Worm (Caenorhabditis elegans) whole organism, mixed stage, embryonic: Measurements from ENCODE around the gene C18D4.4.

ENCODE experiments used
- M03D4.4 ChIP-seq: sonication (generic microtip); optimal IDR thresholded peaks from 2 replicates; lab custom pipeline; 2017; ENCODE audit warnings: mild to moderate bottlenecking, missing genetic modification characterization, missing compliant biosample characterization
- elt-1 ChIP-seq: sonication (generic microtip); optimal IDR thresholded peaks from 2 replicates; lab custom pipeline; 2017; ENCODE audit warnings: missing genetic modification characterization, mild to moderate bottlenecking, missing compliant biosample characterization, antibody characterized with exemption, moderate library complexity, borderline replicate concordance; ENCODE audit not compliant: insufficient read depth
- elt-3 ChIP-seq: fragments of 150-350 bp; optimal IDR thresholded peaks from 2 replicates; lab custom pipeline; 2014; ENCODE audit warnings: missing biosample characterization, missing genetic modification characterization
- hlh-1 ChIP-seq: fragments of 150-350 bp; optimal IDR thresholded peaks from 2 replicates; lab custom pipeline; 2014; ENCODE audit warnings: missing biosample characterization, missing genetic modification reagents, missing genetic modification characterization
- nhr-76 ChIP-seq: sonication (generic microtip); optimal IDR thresholded peaks from 2 replicates; lab custom pipeline; 2017; ENCODE audit warnings: missing biosample characterization, missing genetic modification characterization
- pha-4 ChIP-seq: fragments of 150-350 bp; optimal IDR thresholded peaks from 2 replicates; lab custom pipeline; 2018; ENCODE audit warnings: missing biosample characterization, missing genetic modification reagents, missing genetic modification characterization
- snpc-4 ChIP-seq: fragments of 150-350 bp; optimal IDR thresholded peaks from 2 replicates; lab custom pipeline; 2014; ENCODE audit warnings: missing biosample characterization, missing genetic modification characterization
- tbx-8 ChIP-seq: fragments of 200-800 bp; sonication (Bioruptor generic); optimal IDR thresholded peaks from 2 replicates; lab custom pipeline; 2018; ENCODE audit warnings: mild to moderate bottlenecking, missing genetic modification characterization, moderate library complexity, missing compliant biosample characterization
- unc-62 ChIP-seq: fragments of 150-350 bp; optimal IDR thresholded peaks from 2 replicates; lab custom pipeline; 2014; ENCODE audit warnings: missing biosample characterization, missing genetic modification reagents, missing genetic modification characterization
- ztf-11 ChIP-seq: fragments of 150-350 bp; optimal IDR thresholded peaks from 2 replicates; lab custom pipeline; 2014; ENCODE audit warnings: missing biosample characterization, missing genetic modification characterization

- no peak for TF ChIP-seq pha-4 (tag; lab: Kevin White, UChicago)
- TF ChIP-seq nhr-76 (tag; lab: Kevin White, UChicago), result no peak
- no peak for TF ChIP-seq ztf-11
- no peak for TF ChIP-seq elt-1 (tag; lab: Kevin White, UChicago)
- no peak for TF ChIP-seq snpc-4 (tag; lab: Kevin White, UChicago)
- TF ChIP-seq unc-62 (GFP tag; lab: Kevin White, UChicago), result no peak
- TF ChIP-seq tbx-8 (GFP tag; lab: Kevin White, UChicago), result no peak
- no peak for TF ChIP-seq M03D4.4 (tag; lab: Kevin White, UChicago)
- TF ChIP-seq elt-3 (tag; lab: Kevin White, UChicago), result no peak
- TF ChIP-seq hlh-1 (tag; lab: Kevin White, UChicago), result no peak
Measured at ce11 chrV:17506289-17506688, 25.0 kb downstream of the C18D4.4 start, which contains the start of gene srw-31.
